Worm (Caenorhabditis elegans): ENCODE measurements around the gene srj-24.

The srj-24 gene

ce11 chrV:728822-729493, 9.7 kb downstream of the srj-24 start:
- peak in 1 of 2 experiments; percentile 4 for TF ChIP-seq mdl-1 (tag; optimal IDR thresholded peaks at IDR 0.05)
- TF ChIP-seq alr-1 (tag; optimal IDR thresholded peaks at IDR 0.05) = no peak
- no peak for TF ChIP-seq aly-2 (tag; optimal IDR thresholded peaks at IDR 0.05)
- peak in 1 of 2 experiments; percentile 61 for TF ChIP-seq lsy-2 (tag; optimal IDR thresholded peaks at IDR 0.05)
- peak; percentile 65 for TF ChIP-seq crh-2 (tag; optimal IDR thresholded peaks at IDR 0.05)
- no peak for TF ChIP-seq elt-1 (tag; optimal IDR thresholded peaks at IDR 0.05)
- no peak for TF ChIP-seq unc-62 (GFP tag; optimal IDR thresholded peaks at IDR 0.05)
- TF ChIP-seq nhr-21 (tag; optimal IDR thresholded peaks at IDR 0.05) = peak; percentile 82
- TF ChIP-seq nhr-129 (tag; optimal IDR thresholded peaks at IDR 0.05) = peak; percentile 89
- peak; percentile 76 for TF ChIP-seq F13H6.1 (tag; optimal IDR thresholded peaks at IDR 0.05)
- TF ChIP-seq mbf-1 (tag; optimal IDR thresholded peaks at IDR 0.05) = no peak
- TF ChIP-seq mab-5 (tag; optimal IDR thresholded peaks at IDR 0.05) = peak; percentile 56
- peak; percentile 3 for TF ChIP-seq sma-3 (GFP tag; optimal IDR thresholded peaks at IDR 0.05)
- TF ChIP-seq lin-13 (GFP tag; optimal IDR thresholded peaks at IDR 0.05) = peak; percentile 42
- TF ChIP-seq nhr-237 (tag; optimal IDR thresholded peaks at IDR 0.05) = no peak
- peak; percentile 79 for TF ChIP-seq Y55F3AM.14 (GFP tag; optimal IDR thresholded peaks at IDR 0.05)
- TF ChIP-seq peb-1 (tag; optimal IDR thresholded peaks at IDR 0.05) = no peak
- TF ChIP-seq ztf-11 (tag; optimal IDR thresholded peaks at IDR 0.05) = no peak
- TF ChIP-seq ama-1 (optimal IDR thresholded peaks at IDR 0.05) = peak; percentile 74
- TF ChIP-seq nhr-6 (tag; optimal IDR thresholded peaks at IDR 0.05) = peak; percentile 49
- TF ChIP-seq ztf-4 (tag; optimal IDR thresholded peaks at IDR 0.05) = peak; percentile 61
- TF ChIP-seq sem-4 (tag; optimal IDR thresholded peaks at IDR 0.05) = peak; percentile 21
- no peak for TF ChIP-seq nhr-10 (tag; optimal IDR thresholded peaks at IDR 0.05)
- TF ChIP-seq C34F6.9 (tag; optimal IDR thresholded peaks at IDR 0.05) = peak; percentile 10
- peak; percentile 88 for TF ChIP-seq sma-9 (GFP tag; optimal IDR thresholded peaks at IDR 0.05)
- TF ChIP-seq sma-9 (tag; optimal IDR thresholded peaks at IDR 0.05) = no peak

ce11 chrV:727484-728351, 11.0 kb downstream of the srj-24 start, which contains the start of the genes icl-1 and srh-2:
Gene icl-1 (minus strand): TSS chrV:728004.
Gene srh-2 (plus strand): TSS chrV:728301.
- TF ChIP-seq crh-2 (tag; optimal IDR thresholded peaks at IDR 0.05) (peak; percentile 68), ztf-4 (tag; optimal IDR thresholded peaks at IDR 0.05) (peak; percentile 65), nhr-23 (tag; optimal IDR thresholded peaks at IDR 0.05) (no peak), elt-1 (tag; optimal IDR thresholded peaks at IDR 0.05) (no peak), Y55F3AM.14 (GFP tag; optimal IDR thresholded peaks at IDR 0.05) (peak; percentile 81), fos-1 (tag; optimal IDR thresholded peaks at IDR 0.05) (peak; percentile 22), unc-62 (GFP tag; optimal IDR thresholded peaks at IDR 0.05) (peak; percentile 28), nhr-77 (tag; optimal IDR thresholded peaks at IDR 0.05) (no peak), nhr-237 (tag; optimal IDR thresholded peaks at IDR 0.05) (no peak), dmd-4 (tag; optimal IDR thresholded peaks at IDR 0.05) (no peak), ZK546.5 (tag; optimal IDR thresholded peaks at IDR 0.05) (no peak), ztf-11 (tag; optimal IDR thresholded peaks at IDR 0.05) (no peak), ceh-82 (tag; optimal IDR thresholded peaks at IDR 0.05) (no peak), mab-5 (tag; optimal IDR thresholded peaks at IDR 0.05) (peak; percentile 34), lin-39 (tag; optimal IDR thresholded peaks at IDR 0.05) (no peak), blmp-1 (tag; optimal IDR thresholded peaks at IDR 0.05; ENCODE audit: insufficient read depth) (peak; percentile 22), gmeb-1 (tag; optimal IDR thresholded peaks at IDR 0.05) (peak; percentile 21), unc-55 (GFP tag; optimal IDR thresholded peaks at IDR 0.05) (no peak), mbf-1 (tag; optimal IDR thresholded peaks at IDR 0.05) (no peak), lin-11 (tag; optimal IDR thresholded peaks at IDR 0.05) (peak; percentile 42), nhr-12 (tag; optimal IDR thresholded peaks at IDR 0.05) (no peak), ama-1 (optimal IDR thresholded peaks at IDR 0.05) (peak; percentile 96), sma-3 (GFP tag; optimal IDR thresholded peaks at IDR 0.05) (peak; percentile 66), ceh-16 (tag; optimal IDR thresholded peaks at IDR 0.05) (no peak), sem-4 (tag; optimal IDR thresholded peaks at IDR 0.05) (peak; percentile 10), nhr-129 (tag; optimal IDR thresholded peaks at IDR 0.05) (peak; percentile 78), R02D3.7 (tag; optimal IDR thresholded peaks at IDR 0.05) (no peak), peb-1 (tag; optimal IDR thresholded peaks at IDR 0.05) (no peak), ztf-1 (GFP tag; conservative IDR thresholded peaks at IDR 0.05) (0 out of 2 replicates have a peak, but pooled peaks have one; percentile 14), lin-13 (GFP tag; optimal IDR thresholded peaks at IDR 0.05) (peak; percentile 48), snpc-4 (tag; optimal IDR thresholded peaks at IDR 0.05) (no peak), alr-1 (tag; optimal IDR thresholded peaks at IDR 0.05) (no peak), nhr-21 (tag; optimal IDR thresholded peaks at IDR 0.05) (peak; percentile 54), aly-2 (tag; optimal IDR thresholded peaks at IDR 0.05) (no peak), nhr-6 (tag; optimal IDR thresholded peaks at IDR 0.05) (peak; percentile 10), elt-3 (tag; optimal IDR thresholded peaks at IDR 0.05) (no peak), nhr-25 (tag; optimal IDR thresholded peaks at IDR 0.05) (peak; percentile 12), C34F6.9 (tag; optimal IDR thresholded peaks at IDR 0.05) (no peak), sma-9 (GFP tag; optimal IDR thresholded peaks at IDR 0.05) (peak; percentile 84), sma-9 (tag; optimal IDR thresholded peaks at IDR 0.05) (no peak), egl-27 (tag; optimal IDR thresholded peaks at IDR 0.05) (no peak), nhr-10 (tag; optimal IDR thresholded peaks at IDR 0.05) (peak; percentile 19), mdl-1 (tag; optimal IDR thresholded peaks at IDR 0.05) (peak in 1 of 2 experiments; percentile 21), F13H6.1 (tag; optimal IDR thresholded peaks at IDR 0.05) (peak; percentile 83)
